Fruit fly (Drosophila melanogaster) whole organism, embryonic: ENCODE measurements around the gene PIG-B.
A peak's percentile ranks its signal among the peaks of the same experiment; 100 is the strongest.

Experiments
- Atf6 ChIP-seq: fragments of 200-800 bp; sonication (Bioruptor generic); IDR thresholded peaks from 2 replicates; pipeline ENCODE4 v1.3.6; 2022; ENCODE audit warnings: missing biosample characterization, missing genetic modification characterization
- Bteb2 ChIP-seq: fragments of 200-800 bp; sonication (Bioruptor generic); optimal IDR thresholded peaks from 2 replicates; lab custom pipeline; 2016; ENCODE audit warnings: missing biosample characterization, missing genetic modification characterization
- CG10979 ChIP-seq: fragments of 200-800 bp; sonication (Bioruptor generic); optimal IDR thresholded peaks from 2 replicates; lab custom pipeline; 2018; ENCODE audit warnings: missing biosample characterization, mild to moderate bottlenecking, missing genetic modification characterization, moderate library complexity
- CG11456 ChIP-seq: fragments of 200-800 bp; sonication (Bioruptor generic); IDR thresholded peaks from 3 replicates; pipeline ENCODE4 v1.3.6; 2022; ENCODE audit warnings: missing biosample characterization, missing genetic modification characterization
- CG12219 ChIP-seq: fragments of 200-800 bp; sonication (Bioruptor generic); optimal IDR thresholded peaks from 3 replicates; lab custom pipeline; 2018; ENCODE audit warnings: missing biosample characterization, mild to moderate bottlenecking, missing genetic modification characterization
- CG14710 ChIP-seq: fragments of 200-800 bp; sonication (Bioruptor generic); optimal IDR thresholded peaks from 3 replicates; lab custom pipeline; 2019; ENCODE audit warnings: missing biosample characterization, mild to moderate bottlenecking, missing genetic modification characterization, moderate library complexity
- CG14860 ChIP-seq: fragments of 200-800 bp; sonication (Bioruptor generic); IDR thresholded peaks from 3 replicates; pipeline ENCODE4 v1.3.6; 2022; ENCODE audit warnings: missing biosample characterization, missing genetic modification characterization; ENCODE audit not compliant: partially characterized antibody
- CG17829 ChIP-seq: fragments of 200-800 bp; optimal IDR thresholded peaks from 2 replicates; lab custom pipeline; 2019; ENCODE audit warnings: missing biosample characterization, mild to moderate bottlenecking, missing genetic modification characterization, moderate library complexity
- CG17912 ChIP-seq: fragments of 200-800 bp; sonication (Bioruptor generic); optimal IDR thresholded peaks from 2 replicates; lab custom pipeline; 2018; ENCODE audit warnings: missing biosample characterization, mild to moderate bottlenecking, missing genetic modification characterization
- CG2120 ChIP-seq: fragments of 200-800 bp; sonication (Bioruptor generic); optimal IDR thresholded peaks from 3 replicates; lab custom pipeline; 2016; ENCODE audit warnings: missing biosample characterization, missing genetic modification characterization
- CG30431 ChIP-seq: fragments of 200-800 bp; sonication (Bioruptor generic); optimal IDR thresholded peaks from 2 replicates; lab custom pipeline; 2017; ENCODE audit warnings: missing biosample characterization, missing genetic modification characterization
- CG3838 ChIP-seq: fragments of 200-800 bp; sonication (Bioruptor generic); optimal IDR thresholded peaks from 3 replicates; lab custom pipeline; 2016; ENCODE audit warnings: missing biosample characterization, missing genetic modification characterization
- CG42726 ChIP-seq: fragments of 200-800 bp; sonication (Bioruptor generic); IDR thresholded peaks from 2 replicates; pipeline ENCODE4 v1.3.6; 2022; ENCODE audit warnings: missing biosample characterization, missing genetic modification characterization; ENCODE audit not compliant: partially characterized antibody
- CG4328 ChIP-seq: fragments of 200-800 bp; sonication (Bioruptor generic); optimal IDR thresholded peaks from 3 replicates; lab custom pipeline; 2017; ENCODE audit warnings: missing biosample characterization, missing genetic modification reagents, missing genetic modification characterization
- CG9215 ChIP-seq: fragments of 200-800 bp; sonication (Bioruptor generic); IDR thresholded peaks from 2 replicates; pipeline ENCODE4 v1.3.6; 2022; ENCODE audit warnings: missing biosample characterization, missing genetic modification characterization
- CG9609 ChIP-seq: fragments of 200-800 bp; sonication (Bioruptor generic); optimal IDR thresholded peaks from 3 replicates; lab custom pipeline; 2016; ENCODE audit warnings: missing biosample characterization, missing genetic modification characterization
- CG9817 ChIP-seq: fragments of 200-800 bp; sonication (Bioruptor generic); optimal IDR thresholded peaks from 2 replicates; lab custom pipeline; 2018; ENCODE audit warnings: missing biosample characterization, mild to moderate bottlenecking, missing genetic modification characterization, moderate library complexity
- CG9932 ChIP-seq: fragments of 200-800 bp; sonication (Bioruptor generic); IDR thresholded peaks from 2 replicates; pipeline ENCODE4 v1.3.6; 2022; ENCODE audit warnings: missing biosample characterization, missing genetic modification characterization
- CkIIα-i1 ChIP-seq: fragments of 200-800 bp; sonication (Bioruptor generic); IDR thresholded peaks from 2 replicates; pipeline ENCODE4 v1.3.6; 2022; ENCODE audit warnings: missing biosample characterization, missing genetic modification characterization
- Deaf1 ChIP-seq: fragments of 200-800 bp; optimal IDR thresholded peaks from 3 replicates; lab custom pipeline; 2019; ENCODE audit warnings: missing biosample characterization, mild to moderate bottlenecking, missing genetic modification characterization, moderate library complexity
- Drgx ChIP-seq: fragments of 200-800 bp; sonication (Bioruptor generic); IDR thresholded peaks from 2 replicates; pipeline ENCODE4 v1.3.6; 2022; ENCODE audit warnings: missing biosample characterization, missing genetic modification characterization
- H2.0 ChIP-seq: fragments of 200-800 bp; sonication (Bioruptor generic); IDR thresholded peaks from 2 replicates; pipeline ENCODE4 v1.3.6; 2022; ENCODE audit warnings: missing biosample characterization, missing genetic modification characterization
- Hmr ChIP-seq: fragments of 200-800 bp; sonication (Bioruptor generic); optimal IDR thresholded peaks from 3 replicates; lab custom pipeline; 2017; ENCODE audit warnings: mild to moderate bottlenecking, missing biosample characterization, missing genetic modification reagents, missing genetic modification characterization
- Hr39 ChIP-seq: fragments of >200 bp; optimal IDR thresholded peaks from 2 replicates; lab custom pipeline; 2017
- Mad ChIP-seq: fragments of 200-800 bp; sonication (Bioruptor generic); optimal IDR thresholded peaks from 2 replicates; lab custom pipeline; 2016; ENCODE audit warnings: missing biosample characterization, missing genetic modification characterization
- Nf-YA ChIP-seq: fragments of 200-800 bp; sonication (Bioruptor generic); IDR thresholded peaks from 2 replicates; pipeline ENCODE4 v1.3.6; 2022; ENCODE audit warnings: missing biosample characterization, missing genetic modification characterization
- Optix ChIP-seq: fragments of 200-800 bp; sonication (Bioruptor generic); IDR thresholded peaks from 3 replicates; pipeline ENCODE4 v1.3.6; 2022; ENCODE audit warnings: missing biosample characterization, missing genetic modification characterization
- Pdp1 ChIP-seq, 2 experiments: fragments of 200-800 bp; sonication (Bioruptor generic); optimal IDR thresholded peaks; 3 replicates each; lab custom pipeline; 2016; ENCODE audit warnings: missing biosample characterization in 2 of 2, missing genetic modification characterization in 2 of 2, mild to moderate bottlenecking in 1 of 2, moderate library complexity in 1 of 2
- Six4 ChIP-seq: fragments of 200-800 bp; sonication (Bioruptor generic); optimal IDR thresholded peaks from 2 replicates; lab custom pipeline; 2016; ENCODE audit warnings: missing biosample characterization, missing genetic modification characterization
- Spps ChIP-seq: fragments of 200-800 bp; sonication (Bioruptor generic); optimal IDR thresholded peaks from 2 replicates; lab custom pipeline; 2018; ENCODE audit warnings: missing biosample characterization, mild to moderate bottlenecking, missing genetic modification characterization
- bcd ChIP-seq: fragments of 200-800 bp; sonication (Bioruptor generic); optimal IDR thresholded peaks from 2 replicates; lab custom pipeline; 2017; ENCODE audit warnings: missing biosample characterization, mild to moderate bottlenecking, missing genetic modification characterization
- chinmo ChIP-seq: fragments of 200-800 bp; sonication (Bioruptor generic); IDR thresholded peaks from 4 replicates; pipeline ENCODE4 v1.3.6; 2022; ENCODE audit warnings: missing biosample characterization, missing genetic modification characterization; ENCODE audit not compliant: partially characterized antibody
- crp ChIP-seq, 2 experiments: fragments of 200-800 bp; sonication (Bioruptor generic); optimal IDR thresholded peaks; 2 replicates in 1 of 2; 3 replicates in 1 of 2; lab custom pipeline; 2017; ENCODE audit warnings: missing biosample characterization in 2 of 2, missing genetic modification characterization in 2 of 2, mild to moderate bottlenecking in 1 of 2, moderate library complexity in 1 of 2
- cwo ChIP-seq: fragments of 200-800 bp; sonication (Bioruptor generic); optimal IDR thresholded peaks from 3 replicates; lab custom pipeline; 2017; ENCODE audit warnings: missing biosample characterization, missing genetic modification characterization, mild to moderate bottlenecking, moderate library complexity, missing genetic modification reagents
- esg ChIP-seq: fragments of 200-800 bp; sonication (Bioruptor generic); conservative IDR thresholded peaks from 2 replicates; pipeline ENCODE4 v1.3.6; 2022; ENCODE audit warnings: missing biosample characterization, missing genetic modification characterization
- fd96Cb ChIP-seq: fragments of 200-800 bp; sonication (Bioruptor generic); optimal IDR thresholded peaks from 2 replicates; lab custom pipeline; 2018; ENCODE audit warnings: missing biosample characterization, mild to moderate bottlenecking, missing genetic modification characterization, moderate library complexity
- grau ChIP-seq: fragments of 200-800 bp; optimal IDR thresholded peaks from 3 replicates; lab custom pipeline; 2019; ENCODE audit warnings: missing biosample characterization, mild to moderate bottlenecking, missing genetic modification characterization, moderate library complexity
- odd ChIP-seq: fragments of 200-800 bp; sonication (Bioruptor generic); optimal IDR thresholded peaks from 2 replicates; lab custom pipeline; 2017; ENCODE audit warnings: missing biosample characterization, mild to moderate bottlenecking, missing genetic modification characterization
- phol ChIP-seq: fragments of 200-800 bp; sonication (Bioruptor generic); optimal IDR thresholded peaks from 3 replicates; lab custom pipeline; 2018; ENCODE audit warnings: missing biosample characterization, mild to moderate bottlenecking, missing genetic modification characterization, moderate library complexity
- prd ChIP-seq, 3 experiments: fragments of >200 bp in 2 of 3; fragments of 200-800 bp in 1 of 3; sonication (Bioruptor generic) in 1 of 3; optimal IDR thresholded peaks in 2 of 3; IDR thresholded peaks in 1 of 3; 2 replicates in 2 of 3; 3 replicates in 1 of 3; pipeline versions ENCODE4 v1.3.6 to Lab custom; 2017 to 2022; ENCODE audit warnings: missing biosample characterization in 1 of 3, missing genetic modification characterization in 1 of 3
- pros ChIP-seq: fragments of 200-800 bp; sonication (Bioruptor generic); optimal IDR thresholded peaks from 3 replicates; lab custom pipeline; 2019; ENCODE audit warnings: missing biosample characterization, mild to moderate bottlenecking, missing genetic modification characterization, moderate library complexity
- rib ChIP-seq: fragments of 200-800 bp; sonication (Bioruptor generic); IDR thresholded peaks from 2 replicates; pipeline ENCODE4 v1.3.6; 2022; ENCODE audit warnings: missing biosample characterization, missing genetic modification characterization
- scrt ChIP-seq: fragments of 200-800 bp; sonication (Bioruptor generic); optimal IDR thresholded peaks from 2 replicates; lab custom pipeline; 2018; ENCODE audit warnings: missing biosample characterization, mild to moderate bottlenecking, missing genetic modification characterization, moderate library complexity
- sob ChIP-seq: fragments of 200-800 bp; sonication (Bioruptor generic); IDR thresholded peaks from 2 replicates; pipeline ENCODE4 v1.3.6; 2022; ENCODE audit warnings: missing biosample characterization, missing genetic modification characterization
- sqz ChIP-seq: fragments of 200-800 bp; sonication (Bioruptor generic); optimal IDR thresholded peaks from 3 replicates; lab custom pipeline; 2018; ENCODE audit warnings: missing biosample characterization, mild to moderate bottlenecking, missing genetic modification characterization
- tgo ChIP-seq: fragments of 200-800 bp; sonication (Bioruptor generic); IDR thresholded peaks from 3 replicates; pipeline ENCODE4 v1.3.6; 2022; ENCODE audit warnings: missing biosample characterization, missing genetic modification characterization
- zfh1 ChIP-seq: fragments of 200-800 bp; sonication (Bioruptor generic); IDR thresholded peaks from 3 replicates; pipeline ENCODE4 v1.3.6; 2022; ENCODE audit warnings: missing biosample characterization, missing genetic modification characterization

PIG-B gene

dm6 chr3L:3814010-3814833 lies 3.2 kb downstream of the PIG-B start, which contains the start of gene Scsalpha1:
Gene Scsalpha1 (plus strand): TSS chr3L:3814211.
- peak; percentile 21 for TF ChIP-seq cwo (GFP tag; lab: Kevin White, UChicago)
- TF ChIP-seq esg (GFP tag; lab: Robert Waterston, UW): 0 out of 2 replicates have a peak, but pooled peaks have one; percentile 10
- TF ChIP-seq Six4 (GFP tag; lab: Kevin White, UChicago): no peak
- TF ChIP-seq H2.0 (GFP tag; lab: Robert Waterston, UW): peak; percentile 42; the same call in 1 of the 2 replicates
- TF ChIP-seq rib (GFP tag; lab: Robert Waterston, UW): no peak; the same call in 1 of the 2 replicates
- peak; percentile 16 for TF ChIP-seq fd96Cb (tag; lab: Kevin White, UChicago)
- TF ChIP-seq CG2120: peak; percentile 48
- TF ChIP-seq Drgx (GFP tag; lab: Robert Waterston, UW): peak; percentile 46
- TF ChIP-seq CG30431: no peak
- TF ChIP-seq CG17829: peak; percentile 62
- TF ChIP-seq phol (tag; lab: Kevin White, UChicago): peak; percentile 42
- TF ChIP-seq chinmo (GFP tag; lab: Robert Waterston, UW): peak; percentile 99
- TF ChIP-seq Deaf1 (tag; lab: Kevin White, UChicago): peak; percentile 20
- TF ChIP-seq sob (GFP tag; lab: Robert Waterston, UW): no peak; the same call in 1 of the 2 replicates
- peak; percentile 99 for TF ChIP-seq CG42726 (GFP tag; lab: Robert Waterston, UW)
- TF ChIP-seq CG4328 (GFP tag; lab: Kevin White, UChicago): peak; percentile 1
- no peak for TF ChIP-seq CG17912 (GFP tag; lab: Kevin White, UChicago)
- TF ChIP-seq CG10979 (tag; lab: Kevin White, UChicago): peak; percentile 20
- no peak for TF ChIP-seq CG9215 (GFP tag; lab: Robert Waterston, UW)
- peak; percentile 6 to 82 for TF ChIP-seq crp (GFP tag; optimal IDR thresholded peaks at IDR 0.05; lab: Kevin White, UChicago)
- TF ChIP-seq Hmr (GFP tag; lab: Kevin White, UChicago): no peak
- no peak for TF ChIP-seq Hr39 (lab: Kevin White, UChicago)
- no peak for TF ChIP-seq scrt (GFP tag; lab: Kevin White, UChicago)
- TF ChIP-seq Optix (GFP tag; lab: Robert Waterston, UW): peak; percentile 46; the same call in 1 of the 3 replicates
- TF ChIP-seq Atf6 (GFP tag; lab: Robert Waterston, UW): peak; percentile 70; the same call in 1 of the 2 replicates
- no peak for TF ChIP-seq Bteb2 (GFP tag; lab: Kevin White, UChicago)
- TF ChIP-seq Spps (tag; lab: Kevin White, UChicago): no peak
- TF ChIP-seq Nf-YA: 0 out of 2 replicates have a peak, but pooled peaks have one; percentile 42
- peak; percentile 66; the same call in 1 of the 3 replicates for TF ChIP-seq CG11456
- TF ChIP-seq prd (optimal IDR thresholded peaks at IDR 0.05; lab: Kevin White, UChicago): no peak
- peak; percentile 58; the same call in 2 of the 3 replicates for TF ChIP-seq prd (GFP tag; IDR thresholded peaks at IDR 0.05; lab: Robert Waterston, UW)
- peak; percentile 9 for TF ChIP-seq odd (GFP tag; lab: Kevin White, UChicago)
- TF ChIP-seq CG12219 (GFP tag; lab: Kevin White, UChicago): peak; percentile 13
- TF ChIP-seq CG9817 (tag; lab: Kevin White, UChicago): peak; percentile 10
- no peak for TF ChIP-seq CG3838 (GFP tag; lab: Kevin White, UChicago)
- TF ChIP-seq bcd (GFP tag; lab: Kevin White, UChicago): no peak
- peak in 1 of 2 experiments; percentile 99 for TF ChIP-seq Pdp1 (GFP tag; optimal IDR thresholded peaks at IDR 0.05; lab: Kevin White, UChicago)
- TF ChIP-seq pros (GFP tag; lab: Kevin White, UChicago): no peak
- peak; percentile 47 for TF ChIP-seq CG14710 (tag; lab: Kevin White, UChicago)
- peak; percentile 49; the same call in 1 of the 3 replicates for TF ChIP-seq tgo (GFP tag; lab: Robert Waterston, UW)
- peak; percentile 72 for TF ChIP-seq CG9932 (GFP tag; lab: Robert Waterston, UW)
- peak; percentile 98 for TF ChIP-seq CG14860 (GFP tag; lab: Robert Waterston, UW)
- peak; percentile 8 for TF ChIP-seq CG9609
- peak; percentile 71 for TF ChIP-seq sqz (GFP tag; lab: Kevin White, UChicago)
- no peak for TF ChIP-seq Mad (GFP tag; lab: Kevin White, UChicago)
- TF ChIP-seq grau (tag; lab: Kevin White, UChicago): peak; percentile 95
- TF ChIP-seq zfh1 (GFP tag; lab: Robert Waterston, UW): peak; percentile 68; the same call in 2 of the 3 replicates
- no peak for TF ChIP-seq CkIIα-i1 (GFP tag; lab: Robert Waterston, UW)
